Fruit fly (Drosophila melanogaster) whole organism, embryonic: ENCODE results near the gene CG5808.
A peak's percentile ranks its signal among the peaks of the same experiment; 100 is the strongest.

Source experiments
- Asciz ChIP-seq: fragments of 200-800 bp; sonication (Bioruptor generic); optimal IDR thresholded peaks from 2 replicates; lab custom pipeline; 2017; ENCODE audit warnings: missing biosample characterization, mild to moderate bottlenecking, missing genetic modification characterization, missing genetic modification reagents
- Blimp-1 ChIP-seq: fragments of 200-800 bp; sonication (Bioruptor generic); optimal IDR thresholded peaks from 3 replicates; lab custom pipeline; 2018; ENCODE audit warnings: missing biosample characterization, missing genetic modification characterization, mild to moderate bottlenecking, moderate library complexity, missing genetic modification reagents
- CG1024 ChIP-seq: fragments of 200-800 bp; sonication (Bioruptor generic); IDR thresholded peaks from 2 replicates; pipeline ENCODE4 v1.3.6; 2022; ENCODE audit warnings: missing biosample characterization, missing genetic modification characterization
- CG12155 ChIP-seq: fragments of 200-800 bp; sonication (Bioruptor generic); optimal IDR thresholded peaks from 3 replicates; lab custom pipeline; 2016; ENCODE audit warnings: missing biosample characterization, missing genetic modification characterization
- CG12236 ChIP-seq: fragments of 200-800 bp; sonication (Bioruptor generic); optimal IDR thresholded peaks from 2 replicates; lab custom pipeline; 2016; ENCODE audit warnings: missing biosample characterization, missing genetic modification characterization
- CG12744 ChIP-seq: fragments of 200-800 bp; sonication (Bioruptor generic); optimal IDR thresholded peaks from 2 replicates; lab custom pipeline; 2016; ENCODE audit warnings: missing biosample characterization, missing genetic modification characterization
- CG12769 ChIP-seq: fragments of 200-800 bp; sonication (Bioruptor generic); optimal IDR thresholded peaks from 2 replicates; lab custom pipeline; 2019; ENCODE audit warnings: missing biosample characterization, mild to moderate bottlenecking, missing genetic modification characterization, moderate library complexity
- CG13424 ChIP-seq: fragments of 200-800 bp; sonication (Bioruptor generic); optimal IDR thresholded peaks from 2 replicates; lab custom pipeline; 2019; ENCODE audit warnings: missing biosample characterization, mild to moderate bottlenecking, missing genetic modification characterization, moderate library complexity
- CG14710 ChIP-seq: fragments of 200-800 bp; sonication (Bioruptor generic); optimal IDR thresholded peaks from 3 replicates; lab custom pipeline; 2019; ENCODE audit warnings: missing biosample characterization, mild to moderate bottlenecking, missing genetic modification characterization, moderate library complexity
- CG17568 ChIP-seq: fragments of 200-800 bp; sonication (Bioruptor generic); optimal IDR thresholded peaks from 2 replicates; lab custom pipeline; 2018; ENCODE audit warnings: missing biosample characterization, mild to moderate bottlenecking, missing genetic modification characterization, moderate library complexity
- CG17612 ChIP-seq: fragments of 200-800 bp; sonication (Bioruptor generic); IDR thresholded peaks from 2 replicates; pipeline ENCODE4 v1.3.6; 2022; ENCODE audit warnings: missing biosample characterization, missing genetic modification characterization
- CG2678 ChIP-seq: fragments of 200-800 bp; sonication (Bioruptor generic); optimal IDR thresholded peaks from 3 replicates; lab custom pipeline; 2019; ENCODE audit warnings: missing biosample characterization, mild to moderate bottlenecking, missing genetic modification characterization, moderate library complexity
- CG4424 ChIP-seq: fragments of 200-800 bp; sonication (Bioruptor generic); optimal IDR thresholded peaks from 3 replicates; lab custom pipeline; 2016; ENCODE audit warnings: missing biosample characterization, missing genetic modification characterization
- CG5953 ChIP-seq: fragments of 200-800 bp; sonication (Bioruptor generic); IDR thresholded peaks from 2 replicates; pipeline ENCODE4 v1.3.6; 2022; ENCODE audit warnings: missing biosample characterization, missing genetic modification characterization
- CG8290 ChIP-seq, 3 experiments: fragments of 200-800 bp; sonication (Bioruptor generic); optimal IDR thresholded peaks; 2 replicates each; lab custom pipeline; 2016 to 2019; ENCODE audit warnings: missing biosample characterization in 3 of 3, missing genetic modification characterization in 3 of 3, mild to moderate bottlenecking in 2 of 3, moderate library complexity in 1 of 3
- CG9876 ChIP-seq: fragments of 200-800 bp; sonication (Bioruptor generic); optimal IDR thresholded peaks from 2 replicates; lab custom pipeline; 2016; ENCODE audit warnings: missing biosample characterization, missing genetic modification characterization
- CG9932 ChIP-seq: fragments of 200-800 bp; sonication (Bioruptor generic); IDR thresholded peaks from 2 replicates; pipeline ENCODE4 v1.3.6; 2022; ENCODE audit warnings: missing biosample characterization, missing genetic modification characterization
- Dref ChIP-seq: fragments of 200-800 bp; sonication (Bioruptor generic); IDR thresholded peaks from 2 replicates; pipeline ENCODE4 v1.3.6; 2022; ENCODE audit warnings: missing biosample characterization, missing genetic modification characterization
- Ets65A ChIP-seq: fragments of 200-800 bp; sonication (Bioruptor generic); peaks from one replicate; lab custom pipeline; 2016; ENCODE audit warnings: missing biosample characterization, missing genetic modification characterization
- Hr3 ChIP-seq: fragments of 200-800 bp; sonication (Bioruptor generic); optimal IDR thresholded peaks from 3 replicates; lab custom pipeline; 2016; ENCODE audit warnings: missing biosample characterization, missing genetic modification characterization
- MBD-R2 ChIP-seq: fragments of 200-800 bp; sonication (Bioruptor generic); IDR thresholded peaks from 2 replicates; pipeline ENCODE4 v1.3.6; 2022; ENCODE audit warnings: missing biosample characterization, missing genetic modification characterization
- MESR4 ChIP-seq: fragments of 200-800 bp; sonication (Bioruptor generic); optimal IDR thresholded peaks from 2 replicates; lab custom pipeline; 2018; ENCODE audit warnings: missing biosample characterization, mild to moderate bottlenecking, missing genetic modification characterization, moderate library complexity
- Oaz ChIP-seq: fragments of 200-800 bp; sonication (Bioruptor generic); IDR thresholded peaks from 2 replicates; pipeline ENCODE4 v1.3.6; 2022; ENCODE audit warnings: missing biosample characterization, missing genetic modification characterization
- Optix ChIP-seq: fragments of 200-800 bp; sonication (Bioruptor generic); IDR thresholded peaks from 3 replicates; pipeline ENCODE4 v1.3.6; 2022; ENCODE audit warnings: missing biosample characterization, missing genetic modification characterization
- PHDP ChIP-seq: fragments of 200-800 bp; sonication (Bioruptor generic); optimal IDR thresholded peaks from 3 replicates; lab custom pipeline; 2018; ENCODE audit warnings: missing biosample characterization, mild to moderate bottlenecking, missing genetic modification characterization, moderate library complexity
- YL-1 ChIP-seq: fragments of 200-800 bp; sonication (Bioruptor generic); optimal IDR thresholded peaks from 3 replicates; lab custom pipeline; 2017; ENCODE audit warnings: missing biosample characterization, mild to moderate bottlenecking, missing genetic modification characterization
- ab ChIP-seq: fragments of 200-800 bp; sonication (Bioruptor generic); optimal IDR thresholded peaks from 2 replicates; lab custom pipeline; 2016; ENCODE audit warnings: missing biosample characterization, missing genetic modification characterization
- abd-A ChIP-seq: fragments of 200-800 bp; sonication (Bioruptor generic); optimal IDR thresholded peaks from 3 replicates; lab custom pipeline; 2019; ENCODE audit warnings: missing biosample characterization, mild to moderate bottlenecking, missing genetic modification characterization, moderate library complexity
- bcd ChIP-seq: fragments of 200-800 bp; sonication (Bioruptor generic); optimal IDR thresholded peaks from 2 replicates; lab custom pipeline; 2017; ENCODE audit warnings: missing biosample characterization, mild to moderate bottlenecking, missing genetic modification characterization
- dmrt99B ChIP-seq: fragments of 200-800 bp; sonication (Bioruptor generic); optimal IDR thresholded peaks from 2 replicates; lab custom pipeline; 2018; ENCODE audit warnings: missing biosample characterization, mild to moderate bottlenecking, missing genetic modification characterization, moderate library complexity
- ems ChIP-seq: fragments of 200-800 bp; sonication (Bioruptor generic); optimal IDR thresholded peaks from 3 replicates; lab custom pipeline; 2016; ENCODE audit warnings: missing biosample characterization, missing genetic modification characterization
- eyg ChIP-seq: fragments of 200-800 bp; sonication (Bioruptor generic); optimal IDR thresholded peaks from 3 replicates; lab custom pipeline; 2016; ENCODE audit warnings: missing biosample characterization, missing genetic modification characterization
- jing ChIP-seq: fragments of 200-800 bp; sonication (Bioruptor generic); optimal IDR thresholded peaks from 2 replicates; lab custom pipeline; 2018; ENCODE audit warnings: missing biosample characterization, mild to moderate bottlenecking, missing genetic modification characterization
- klu ChIP-seq: fragments of 200-800 bp; sonication (Bioruptor generic); IDR thresholded peaks from 2 replicates; pipeline ENCODE4 v1.3.6; 2022; ENCODE audit warnings: missing biosample characterization, missing genetic modification characterization
- kni ChIP-seq: fragments of 200-800 bp; sonication (Bioruptor generic); optimal IDR thresholded peaks from 3 replicates; lab custom pipeline; 2017; ENCODE audit warnings: mild to moderate bottlenecking, missing biosample characterization, missing genetic modification reagents, missing genetic modification characterization
- lmd ChIP-seq: fragments of 200-800 bp; sonication (Bioruptor generic); IDR thresholded peaks from 2 replicates; pipeline ENCODE4 v1.3.6; 2022; ENCODE audit warnings: missing biosample characterization, missing genetic modification characterization
- mam ChIP-seq: fragments of 200-800 bp; sonication (Bioruptor generic); optimal IDR thresholded peaks from 3 replicates; lab custom pipeline; 2016; ENCODE audit warnings: missing biosample characterization, missing genetic modification characterization
- nmo ChIP-seq: fragments of 200-800 bp; sonication (Bioruptor generic); optimal IDR thresholded peaks from 2 replicates; lab custom pipeline; 2018; ENCODE audit warnings: missing biosample characterization, mild to moderate bottlenecking, missing genetic modification characterization, moderate library complexity
- pros ChIP-seq: fragments of 200-800 bp; sonication (Bioruptor generic); optimal IDR thresholded peaks from 3 replicates; lab custom pipeline; 2019; ENCODE audit warnings: missing biosample characterization, mild to moderate bottlenecking, missing genetic modification characterization, moderate library complexity
- repo ChIP-seq: fragments of 200-800 bp; sonication (Bioruptor generic); optimal IDR thresholded peaks from 2 replicates; lab custom pipeline; 2016; ENCODE audit warnings: missing biosample characterization, missing genetic modification characterization
- schlank ChIP-seq: fragments of 200-800 bp; sonication (Bioruptor generic); optimal IDR thresholded peaks from 2 replicates; lab custom pipeline; 2018; ENCODE audit warnings: missing biosample characterization, mild to moderate bottlenecking, missing genetic modification characterization
- seq ChIP-seq: fragments of 200-800 bp; sonication (Bioruptor generic); IDR thresholded peaks from 2 replicates; pipeline ENCODE4 v1.3.6; 2022; ENCODE audit warnings: missing biosample characterization, missing genetic modification characterization
- sna ChIP-seq: fragments of 200-800 bp; sonication (Bioruptor generic); IDR thresholded peaks from 2 replicates; pipeline ENCODE4 v1.3.6; 2022; ENCODE audit warnings: missing biosample characterization, missing genetic modification characterization; ENCODE audit not compliant: partially characterized antibody
- sqz ChIP-seq: fragments of 200-800 bp; sonication (Bioruptor generic); optimal IDR thresholded peaks from 3 replicates; lab custom pipeline; 2018; ENCODE audit warnings: missing biosample characterization, mild to moderate bottlenecking, missing genetic modification characterization
- stc ChIP-seq: fragments of 200-800 bp; sonication (Bioruptor generic); IDR thresholded peaks from 2 replicates; pipeline ENCODE4 v1.3.6; 2022; ENCODE audit warnings: missing biosample characterization, missing genetic modification characterization

The CG5808 gene

dm6 chr3R:24777101-24777500 is 39.7 kb downstream of the CG5808 start (continued):
- no peak for TF ChIP-seq mam (GFP tag; lab: Kevin White, UChicago)
- no peak for TF ChIP-seq nmo (GFP tag; lab: Kevin White, UChicago)
- TF ChIP-seq lmd (GFP tag; lab: Robert Waterston, UW), result no peak
- no peak for TF ChIP-seq Optix (GFP tag; lab: Robert Waterston, UW)
- TF ChIP-seq CG17612 (GFP tag; lab: Robert Waterston, UW), result no peak
- TF ChIP-seq sna, result no peak
- TF ChIP-seq Asciz, result peak; percentile 9
- no peak for TF ChIP-seq CG1024 (GFP tag; lab: Robert Waterston, UW)
- TF ChIP-seq stc (GFP tag; lab: Robert Waterston, UW), result no peak
- TF ChIP-seq CG12744 (GFP tag; lab: Kevin White, UChicago), result no peak
- no peak for TF ChIP-seq CG14710
- peak; percentile 12 for TF ChIP-seq dmrt99B (tag; lab: Kevin White, UChicago)

DNA sequence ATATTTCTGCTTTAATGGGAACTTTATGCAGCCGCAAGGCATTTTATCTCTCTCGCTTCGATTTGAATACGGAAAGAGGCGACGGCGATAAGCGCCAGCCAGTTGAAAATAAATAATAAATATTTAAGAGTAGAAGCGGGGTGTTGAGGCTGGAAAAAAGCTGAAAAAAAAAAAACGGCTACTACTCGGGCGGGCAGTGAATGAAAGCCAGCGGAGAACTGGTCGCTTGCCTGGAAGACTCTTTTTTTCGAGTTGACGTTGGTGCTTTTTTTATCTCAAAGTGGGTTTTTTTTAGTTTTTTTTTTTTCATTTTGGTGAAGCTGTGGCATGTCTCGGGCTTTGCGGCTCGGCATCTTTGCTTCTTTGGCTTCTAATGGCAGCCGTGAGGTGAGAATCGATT is 43.4 kb downstream of the CG5808 start:
- TF ChIP-seq PHDP (tag; lab: Kevin White, UChicago) (no peak), sqz (peak; percentile 58), Oaz (GFP tag; lab: Robert Waterston, UW) (no peak), abd-A (peak; percentile 2)

dm6 chr3R:24773016-24773415 is 43.8 kb downstream of the CG5808 start:
- peak; percentile 62 for TF ChIP-seq Ets65A (GFP tag; lab: Kevin White, UChicago)
- TF ChIP-seq schlank (tag; lab: Kevin White, UChicago), result no peak
- TF ChIP-seq bcd (GFP tag; lab: Kevin White, UChicago), result no peak
- TF ChIP-seq pros, result no peak
- TF ChIP-seq CG12236, result no peak
- TF ChIP-seq Blimp-1 (GFP tag; lab: Kevin White, UChicago), result peak; percentile 84
- TF ChIP-seq kni, result peak; percentile 39
- TF ChIP-seq CG9932, result no peak
- no peak for TF ChIP-seq MBD-R2 (GFP tag; lab: Robert Waterston, UW)
- TF ChIP-seq, all 482 proteins: peak for 3

DNA sequence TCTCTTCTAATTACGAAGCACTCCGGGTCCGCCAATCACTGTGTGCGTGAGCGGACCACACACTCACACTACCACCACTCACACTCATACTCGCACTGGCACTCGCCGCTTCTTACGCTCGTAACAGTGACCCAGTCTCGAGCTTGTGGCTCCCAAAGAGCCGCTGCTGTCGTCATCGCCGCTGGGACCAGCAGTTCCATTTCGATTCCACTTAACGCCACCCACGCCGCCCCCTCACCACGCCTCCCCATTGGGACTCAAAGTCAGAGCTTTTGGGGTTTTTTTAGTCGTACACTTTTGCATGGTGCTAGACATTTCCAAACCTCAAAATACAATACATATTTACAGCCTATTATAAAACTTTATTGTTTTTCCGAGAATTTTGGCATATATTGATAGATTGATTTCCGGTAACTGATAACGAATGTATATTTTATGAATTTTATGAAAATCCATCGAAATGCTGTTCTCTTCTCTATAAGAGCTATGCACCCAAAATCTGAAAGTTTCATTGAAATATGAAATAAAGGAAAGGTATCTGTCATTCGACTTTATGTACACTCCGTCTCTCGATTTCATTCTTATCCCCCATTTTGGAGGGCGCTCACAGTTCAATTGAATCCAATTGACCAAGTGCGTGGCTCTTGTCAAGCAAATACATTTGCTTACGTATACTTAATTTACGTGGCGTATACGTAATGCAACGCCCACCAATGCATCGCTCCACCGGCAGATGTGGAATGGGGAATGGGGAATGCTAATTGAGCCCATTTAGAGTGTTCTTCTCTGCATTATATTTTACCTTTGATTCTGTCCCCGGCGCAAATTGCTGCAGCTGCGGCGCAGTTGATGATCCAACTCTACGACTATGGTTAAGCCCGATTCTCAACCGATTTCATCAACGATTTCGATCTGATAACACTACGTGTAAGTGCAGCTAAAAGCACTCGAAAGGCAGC is 45.3 kb downstream of the CG5808 start, which contains the start of gene CG42331:
CG42331 (plus strand) TSS at position 909 of the 959 bp plus-strand sequence.
- TF ChIP-seq jing (GFP tag; lab: Kevin White, UChicago) (peak; percentile 26), CG12155 (GFP tag; lab: Kevin White, UChicago) (peak; percentile 56), Dref (GFP tag; lab: Robert Waterston, UW) (no peak), CG8290 (GFP tag; optimal IDR thresholded peaks at IDR 0.05; lab: Kevin White, UChicago) (no peak), CG8290 (tag; optimal IDR thresholded peaks at IDR 0.05; lab: Kevin White, UChicago) (peak in 1 of 2 experiments; percentile 27), CG13424 (tag; lab: Kevin White, UChicago) (peak; percentile 69), eyg (GFP tag; lab: Kevin White, UChicago) (peak; percentile 33), Oaz (GFP tag; lab: Robert Waterston, UW) (no peak), bcd (GFP tag; lab: Kevin White, UChicago) (peak; percentile 38), klu (GFP tag; lab: Robert Waterston, UW) (peak; percentile 64), CG9876 (GFP tag; lab: Kevin White, UChicago) (no peak), YL-1 (no peak), CG12769 (tag; lab: Kevin White, UChicago) (peak; percentile 76), CG1024 (GFP tag; lab: Robert Waterston, UW) (no peak), CG5953 (GFP tag; lab: Robert Waterston, UW) (peak; percentile 3; the same call in 1 of the 2 replicates), repo (no peak), ems (GFP tag; lab: Kevin White, UChicago) (peak; percentile 48), CG2678 (tag; lab: Kevin White, UChicago) (peak; percentile 83), CG4424 (GFP tag; lab: Kevin White, UChicago) (peak; percentile 52), seq (GFP tag; lab: Robert Waterston, UW) (peak; percentile 35; the same call in 1 of the 2 replicates), CG17568 (GFP tag; lab: Kevin White, UChicago) (peak; percentile 8), MESR4 (no peak), Hr3 (GFP tag; lab: Kevin White, UChicago) (peak; percentile 46), ab (GFP tag; lab: Kevin White, UChicago) (no peak)
